Worm (Caenorhabditis elegans) whole organism, L1 larva: ENCODE measurements around the gene bas-1.
A peak's percentile ranks its signal among the peaks of the same experiment; 100 is the strongest.

Experiments
- Y116A8C.19 ChIP-seq: sonication (generic microtip); optimal IDR thresholded peaks from 2 replicates; lab custom pipeline; 2016; ENCODE audit warnings: missing compliant biosample characterization, missing genetic modification characterization, borderline replicate concordance
- aha-1 ChIP-seq: fragments of 150-350 bp; optimal IDR thresholded peaks from 2 replicates; lab custom pipeline; 2014; ENCODE audit warnings: missing biosample characterization, missing genetic modification characterization
- alr-1 ChIP-seq: fragments of 200-800 bp; sonication (Bioruptor generic); optimal IDR thresholded peaks from 2 replicates; lab custom pipeline; 2018; ENCODE audit warnings: borderline replicate concordance, mild to moderate bottlenecking, missing genetic modification characterization, missing compliant biosample characterization
- ama-1 ChIP-seq: fragments of 150-350 bp; optimal IDR thresholded peaks from 2 replicates; lab custom pipeline; 2014
- ceh-88 ChIP-seq: fragments of 200-800 bp; sonication (Bioruptor generic); IDR thresholded peaks from 2 replicates; pipeline ENCODE4 v1.3.6; 2022; ENCODE audit warnings: missing genetic modification characterization, missing compliant biosample characterization
- ceh-90 ChIP-seq: sonication (generic microtip); optimal IDR thresholded peaks from 2 replicates; lab custom pipeline; 2016; ENCODE audit warnings: missing genetic modification characterization, missing compliant biosample characterization
- ces-1 ChIP-seq: fragments of 150-350 bp; optimal IDR thresholded peaks from 2 replicates; lab custom pipeline; 2014; ENCODE audit warnings: missing biosample characterization, missing genetic modification reagents, missing genetic modification characterization
- efl-1 ChIP-seq, 4 experiments: fragments of 150-350 bp; optimal IDR thresholded peaks in 3 of 4; peaks in 1 of 4; 1 replicate in 1 of 4; 2 replicates in 3 of 4; lab custom pipeline; 2014; ENCODE audit warnings: missing biosample characterization in 2 of 4, missing genetic modification characterization in 2 of 4, missing genetic modification reagents in 2 of 4
- elt-2 ChIP-seq: sonication (generic microtip); optimal IDR thresholded peaks from 2 replicates; lab custom pipeline; 2016; ENCODE audit warnings: missing genetic modification characterization, mild to moderate bottlenecking, inconsistent platforms, missing compliant biosample characterization, missing genetic modification reagents
- fkh-10 ChIP-seq: sonication (generic microtip); optimal IDR thresholded peaks from 2 replicates; lab custom pipeline; 2017; ENCODE audit warnings: missing biosample characterization, missing genetic modification reagents, missing genetic modification characterization
- fos-1 ChIP-seq: fragments of 150-350 bp; optimal IDR thresholded peaks from 2 replicates; lab custom pipeline; 2014; ENCODE audit warnings: missing biosample characterization, missing genetic modification characterization
- hlh-4 ChIP-seq: sonication (generic microtip); optimal IDR thresholded peaks from 2 replicates; lab custom pipeline; 2016; ENCODE audit warnings: mild to moderate bottlenecking, missing genetic modification characterization, missing compliant biosample characterization
- jun-1 ChIP-seq: fragments of 150-350 bp; optimal IDR thresholded peaks from 2 replicates; lab custom pipeline; 2014; ENCODE audit warnings: missing biosample characterization, missing genetic modification reagents, missing genetic modification characterization
- lin-14 ChIP-seq: fragments of 200-800 bp; sonication (Bioruptor generic); optimal IDR thresholded peaks from 2 replicates; lab custom pipeline; 2018; ENCODE audit warnings: mild to moderate bottlenecking, missing genetic modification characterization, moderate library complexity, missing compliant biosample characterization
- lin-15B ChIP-seq: fragments of 150-350 bp; sonication (generic microtip); optimal IDR thresholded peaks from 3 replicates; lab custom pipeline; 2014; ENCODE audit warnings: missing biosample characterization, missing genetic modification characterization
- lir-3 ChIP-seq: sonication (generic microtip); optimal IDR thresholded peaks from 2 replicates; lab custom pipeline; 2016; ENCODE audit warnings: mild to moderate bottlenecking, missing genetic modification characterization, moderate library complexity, missing compliant biosample characterization; ENCODE audit not compliant: poor library complexity
- lsy-2 ChIP-seq, 2 experiments: fragments of 150-350 bp; optimal IDR thresholded peaks; 2 replicates each; lab custom pipeline; 2014; ENCODE audit warnings: missing biosample characterization in 2 of 2, missing genetic modification characterization in 2 of 2
- mdl-1 ChIP-seq, 2 experiments: fragments of 150-350 bp; optimal IDR thresholded peaks; 2 replicates each; lab custom pipeline; 2014 to 2017; ENCODE audit warnings: missing biosample characterization in 2 of 2, missing genetic modification characterization in 2 of 2, inconsistent platforms in 1 of 2
- nhr-12 ChIP-seq: sonication (generic microtip); optimal IDR thresholded peaks from 2 replicates; lab custom pipeline; 2017; ENCODE audit warnings: missing biosample characterization, missing genetic modification characterization
- nhr-19 ChIP-seq: fragments of 200-800 bp; sonication (Bioruptor generic); conservative IDR thresholded peaks from 2 replicates; pipeline ENCODE4 v1.3.6; 2022; ENCODE audit warnings: missing genetic modification characterization, missing compliant biosample characterization
- nhr-28 ChIP-seq: fragments of 150-350 bp; optimal IDR thresholded peaks from 2 replicates; lab custom pipeline; 2014; ENCODE audit warnings: missing biosample characterization, missing genetic modification characterization
- nhr-71 ChIP-seq: sonication (generic microtip); optimal IDR thresholded peaks from 2 replicates; lab custom pipeline; 2016; ENCODE audit warnings: mild to moderate bottlenecking, missing genetic modification characterization, moderate library complexity, missing compliant biosample characterization
- nhr-76 ChIP-seq: sonication (generic microtip); optimal IDR thresholded peaks from 2 replicates; lab custom pipeline; 2017; ENCODE audit warnings: missing biosample characterization, missing genetic modification characterization
- rnt-1 ChIP-seq: sonication (generic microtip); optimal IDR thresholded peaks from 2 replicates; lab custom pipeline; 2016; ENCODE audit warnings: mild to moderate bottlenecking, missing genetic modification characterization, moderate library complexity, missing compliant biosample characterization
- snpc-4 ChIP-seq: fragments of 150-350 bp; optimal IDR thresholded peaks from 2 replicates; lab custom pipeline; 2014; ENCODE audit warnings: missing biosample characterization, missing genetic modification characterization
- snu-23 ChIP-seq: sonication (generic microtip); optimal IDR thresholded peaks from 2 replicates; lab custom pipeline; 2016; ENCODE audit warnings: missing genetic modification characterization, missing compliant biosample characterization
- sptf-1 ChIP-seq: fragments of 150-350 bp; optimal IDR thresholded peaks from 2 replicates; lab custom pipeline; 2014; ENCODE audit warnings: missing biosample characterization, missing genetic modification characterization
- unc-130 ChIP-seq: fragments of 150-350 bp; optimal IDR thresholded peaks from 2 replicates; lab custom pipeline; 2017; ENCODE audit warnings: missing biosample characterization, missing genetic modification characterization, inconsistent platforms
- unc-62 ChIP-seq: fragments of 150-350 bp; optimal IDR thresholded peaks from 2 replicates; lab custom pipeline; 2014; ENCODE audit warnings: missing biosample characterization, missing genetic modification reagents, missing genetic modification characterization
- unc-86 ChIP-seq: sonication (generic microtip); optimal IDR thresholded peaks from 2 replicates; lab custom pipeline; 2016; ENCODE audit warnings: missing genetic modification characterization, missing compliant biosample characterization
- unc-98 ChIP-seq: fragments of 200-800 bp; sonication (Bioruptor generic); IDR thresholded peaks from 2 replicates; pipeline ENCODE4 v1.3.6; 2022; ENCODE audit warnings: missing genetic modification characterization, missing compliant biosample characterization
- zip-4 ChIP-seq: fragments of 200-800 bp; sonication (Bioruptor generic); optimal IDR thresholded peaks from 2 replicates; lab custom pipeline; 2018; ENCODE audit warnings: mild to moderate bottlenecking, missing genetic modification characterization, moderate library complexity, missing compliant biosample characterization
- ztf-4 ChIP-seq: fragments of 150-350 bp; optimal IDR thresholded peaks from 2 replicates; lab custom pipeline; 2014; ENCODE audit warnings: missing biosample characterization, missing genetic modification characterization

Gene bas-1

DNA sequence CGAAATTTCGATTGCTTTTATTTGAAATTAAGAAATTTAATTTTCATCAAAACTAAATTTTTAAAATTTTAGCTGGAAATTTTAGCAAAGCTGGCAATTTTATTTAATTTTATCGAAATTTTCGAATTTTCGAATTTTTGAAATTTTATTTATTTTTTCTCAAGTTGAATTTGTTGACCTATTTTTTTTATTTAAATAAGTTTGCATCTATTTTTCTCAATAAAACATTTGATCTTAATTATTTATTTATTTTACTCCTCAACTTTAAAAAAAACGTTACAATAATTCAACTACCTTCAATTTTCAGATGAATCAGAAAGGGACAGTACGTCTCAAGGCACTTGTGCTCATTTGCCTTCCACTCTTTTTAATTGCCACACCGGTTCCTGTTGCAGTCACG lies 12.8 kb downstream of the bas-1 start, which contains the start of gene daf-4:
TSS of gene daf-4 (plus strand) at position 301 of the 400 bp plus-strand sequence.
- TF ChIP-seq ceh-90 = no peak
- no peak for TF ChIP-seq ces-1 (GFP tag; lab: Kevin White, UChicago)
- TF ChIP-seq alr-1 (tag; lab: Kevin White, UChicago) = no peak
- no peak for TF ChIP-seq lir-3 (tag; lab: Kevin White, UChicago)
- no peak for TF ChIP-seq sptf-1
- TF ChIP-seq hlh-4 (tag; lab: Kevin White, UChicago) = no peak
- no peak for TF ChIP-seq ceh-88
- TF ChIP-seq rnt-1 (tag; lab: Kevin White, UChicago) = no peak
- TF ChIP-seq jun-1 (tag; lab: Kevin White, UChicago) = no peak
- no peak for TF ChIP-seq unc-62 (GFP tag; lab: Kevin White, UChicago)
- TF ChIP-seq ama-1 (lab: Kevin White, UChicago) = no peak
- TF ChIP-seq snpc-4 (tag; lab: Kevin White, UChicago) = no peak
- TF ChIP-seq ztf-4 (tag; lab: Kevin White, UChicago) = no peak

DNA sequence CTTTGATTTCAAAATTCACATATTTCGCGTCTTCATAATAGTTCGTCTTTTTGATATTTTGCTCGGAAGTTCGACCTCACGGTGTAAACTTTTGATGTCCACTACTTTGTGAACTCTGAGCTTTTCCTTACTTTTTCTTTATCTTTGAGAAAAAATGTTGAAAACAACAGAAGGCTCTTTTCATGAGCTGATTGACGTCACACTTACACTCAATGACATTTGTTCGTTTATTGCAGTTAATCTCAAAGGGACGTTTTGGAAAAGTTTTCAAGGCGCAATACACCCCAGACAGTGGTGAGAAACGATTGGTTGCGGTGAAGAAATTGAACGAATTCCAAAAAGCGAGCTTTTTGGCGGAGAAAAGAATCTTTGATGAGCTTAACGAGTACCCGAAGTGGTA lies 17.2 kb downstream of the bas-1 start:
- TF ChIP-seq lsy-2 (tag; optimal IDR thresholded peaks at IDR 0.05; lab: Kevin White, UChicago) (peak; percentile 34 to 38), lin-14 (GFP tag; lab: Kevin White, UChicago) (peak; percentile 49), alr-1 (tag; lab: Kevin White, UChicago) (no peak), nhr-19 (GFP tag; lab: Robert Waterston, UW) (peak; percentile 27; the same call in 1 of the 2 replicates), Y116A8C.19 (no peak), snu-23 (peak; percentile 12), rnt-1 (tag; lab: Kevin White, UChicago) (peak; percentile 63), nhr-71 (tag; lab: Kevin White, UChicago) (peak; percentile 65)

DNA sequence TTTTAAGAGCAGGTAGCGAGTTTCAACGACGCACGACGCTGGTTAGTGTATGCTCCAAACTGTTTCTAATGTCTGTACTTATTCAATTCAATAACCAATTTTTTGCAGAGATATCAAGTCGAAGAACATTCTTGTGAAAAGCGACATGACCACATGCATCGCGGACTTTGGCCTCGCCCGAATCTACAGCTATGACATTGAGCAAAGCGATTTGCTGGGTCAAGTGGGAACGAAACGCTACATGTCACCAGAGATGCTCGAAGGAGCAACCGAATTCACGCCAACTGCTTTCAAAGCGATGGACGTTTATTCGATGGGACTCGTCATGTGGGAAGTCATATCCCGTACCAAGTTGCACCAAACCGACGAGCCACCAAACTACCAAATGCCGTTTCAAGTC lies 18.3 kb downstream of the bas-1 start:
- TF ChIP-seq lin-14 (GFP tag; lab: Kevin White, UChicago) = peak; percentile 40
- no peak for TF ChIP-seq efl-1 (optimal IDR thresholded peaks at IDR 0.05; lab: Kevin White, UChicago)
- TF ChIP-seq efl-1 (GFP tag; optimal IDR thresholded peaks at IDR 0.05 in 1 of 2; lab: Kevin White, UChicago) = peak in 1 of 2 experiments; percentile 72
- TF ChIP-seq nhr-19 (GFP tag; lab: Robert Waterston, UW) = no peak; the same call in 1 of the 2 replicates
- TF ChIP-seq lsy-2 (tag; optimal IDR thresholded peaks at IDR 0.05; lab: Kevin White, UChicago) = peak in 1 of 2 experiments; percentile 21
- TF ChIP-seq unc-130 (tag; lab: Kevin White, UChicago) = peak; percentile 63
- TF ChIP-seq nhr-76 (tag; lab: Kevin White, UChicago) = no peak
- peak; percentile 48 for TF ChIP-seq rnt-1 (tag; lab: Kevin White, UChicago)
- TF ChIP-seq nhr-71 (tag; lab: Kevin White, UChicago) = peak; percentile 42
- TF ChIP-seq snu-23 = peak; percentile 2

DNA sequence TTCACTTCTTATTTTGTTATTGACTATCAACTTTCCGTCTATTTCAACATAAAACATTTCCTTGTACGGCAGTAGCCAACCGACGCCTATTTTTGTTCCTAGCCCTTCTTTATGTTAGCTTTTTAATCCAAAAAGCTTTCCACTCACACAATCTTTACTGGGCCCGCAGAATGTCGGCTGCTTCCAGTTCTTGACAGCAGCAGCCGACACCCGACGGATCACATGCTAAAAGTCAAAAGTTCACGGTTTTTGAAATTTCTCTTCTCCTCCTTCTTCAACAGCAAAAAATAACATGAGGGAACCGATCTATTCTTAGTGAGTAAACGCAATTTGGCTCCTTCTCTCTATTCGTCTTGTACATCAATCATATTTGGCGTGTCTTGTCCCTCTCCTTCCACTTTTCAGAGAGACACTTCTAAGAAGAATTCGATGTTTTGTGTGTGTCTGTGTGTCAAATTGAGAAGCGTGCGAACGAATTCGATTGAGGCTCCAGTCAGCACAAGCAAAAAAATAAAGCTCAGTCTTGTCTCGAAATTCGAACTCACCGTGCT lies 20.4 kb downstream of the bas-1 start:
- no peak for TF ChIP-seq ztf-4 (tag; lab: Kevin White, UChicago)
- peak; percentile 89 for TF ChIP-seq fkh-10 (GFP tag; lab: Kevin White, UChicago)
- no peak for TF ChIP-seq aha-1
- peak; percentile 87 for TF ChIP-seq snpc-4 (tag; lab: Kevin White, UChicago)
- TF ChIP-seq lin-14 (GFP tag; lab: Kevin White, UChicago) = peak; percentile 69
- TF ChIP-seq jun-1 (tag; lab: Kevin White, UChicago) = no peak
- peak; percentile 45 for TF ChIP-seq ces-1 (GFP tag; lab: Kevin White, UChicago)

DNA sequence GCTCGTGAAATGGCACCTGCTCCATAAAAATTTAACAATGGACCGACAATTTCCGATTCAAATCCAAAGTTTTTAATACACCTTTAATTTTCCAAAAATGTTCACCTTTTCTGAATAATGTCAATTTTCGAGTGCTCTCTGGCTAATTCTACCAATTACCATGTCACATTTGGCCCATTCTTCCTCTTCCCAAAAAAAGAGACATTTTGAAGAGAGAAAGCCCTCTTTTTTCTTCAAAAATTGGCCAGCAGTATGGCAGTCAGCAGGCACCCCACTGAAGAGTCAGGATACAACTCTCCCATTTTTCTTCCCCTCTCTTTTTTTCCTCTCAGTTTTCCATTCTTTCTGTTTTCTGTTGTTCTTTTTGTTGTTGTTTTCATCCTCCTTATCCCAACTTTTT lies 22.4 kb downstream of the bas-1 start:
- TF ChIP-seq lin-14 (GFP tag; lab: Kevin White, UChicago) (peak; percentile 48), nhr-12 (tag; lab: Kevin White, UChicago) (no peak), jun-1 (tag; lab: Kevin White, UChicago) (no peak), Y116A8C.19 (no peak), sptf-1 (no peak), ces-1 (GFP tag; lab: Kevin White, UChicago) (no peak)

DNA sequence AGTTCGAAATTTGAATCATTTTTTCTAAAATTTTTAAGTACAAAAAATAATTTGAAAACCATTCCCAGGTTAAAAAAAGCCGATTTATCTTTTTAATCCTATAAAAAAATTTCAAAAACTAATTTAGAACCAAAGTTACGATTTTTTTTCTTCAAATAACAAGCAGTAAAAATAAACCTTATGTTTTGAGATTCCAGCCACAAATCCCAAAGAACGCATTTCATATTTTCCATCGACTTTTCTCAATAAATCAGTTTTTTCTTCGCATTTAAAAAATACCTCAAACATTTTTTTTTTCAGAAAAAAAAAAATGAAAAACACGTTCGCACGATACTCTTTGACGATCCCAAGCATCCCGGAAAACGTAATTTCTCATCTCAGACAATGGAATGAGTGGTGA lies 23.1 kb downstream of the bas-1 start, which contains the start of gene ckk-1:
TSS of gene ckk-1 (plus strand) at position 301 of the 400 bp plus-strand sequence.
- TF ChIP-seq elt-2 (tag; lab: Kevin White, UChicago) (no peak), lin-15B (tag; lab: Kevin White, UChicago) (no peak), unc-86 (tag; lab: Kevin White, UChicago) (no peak), jun-1 (tag; lab: Kevin White, UChicago) (no peak), unc-98 (GFP tag; lab: Robert Waterston, UW) (no peak), nhr-28 (tag; lab: Kevin White, UChicago) (no peak), unc-62 (GFP tag; lab: Kevin White, UChicago) (no peak), fos-1 (no peak), mdl-1 (tag; optimal IDR thresholded peaks at IDR 0.05; lab: Kevin White, UChicago) (no peak), efl-1 (optimal IDR thresholded peaks at IDR 0.05; lab: Kevin White, UChicago) (no peak), efl-1 (GFP tag; optimal IDR thresholded peaks at IDR 0.05 in 1 of 2; lab: Kevin White, UChicago) (no peak), zip-4 (no peak)
